Worm (Caenorhabditis elegans) whole organism, L4/young adult: ENCODE measurements around the gene psmd-9.
A peak's percentile ranks its signal among the peaks of the same experiment; 100 is the strongest.
"Not testable (repeated sequence)": the region's sequence is repeated elsewhere in the genome, so short reads cannot be mapped to it uniquely, and the experiment has no call there.

Experiments used
- W03F9.2 ChIP-seq: fragments of 150-350 bp; optimal IDR thresholded peaks from 2 replicates; lab custom pipeline; 2014; ENCODE audit warnings: missing biosample characterization, missing genetic modification characterization
- dao-5 ChIP-seq: sonication (generic microtip); optimal IDR thresholded peaks from 2 replicates; lab custom pipeline; 2016; ENCODE audit warnings: missing genotype, missing genetic modification characterization, moderate library complexity, missing compliant biosample characterization
- him-1 ChIP-seq: sonication (generic microtip); optimal IDR thresholded peaks from 2 replicates; lab custom pipeline; 2016; ENCODE audit warnings: missing genotype, missing genetic modification reagents, missing genetic modification characterization, missing compliant biosample characterization

psmd-9 gene

ce11 chrII:6887319-6888005, 14.4 kb upstream of the psmd-9 start, which contains the start of gene pmp-2:
pmp-2 (minus strand) TSS chrII:6887805.
- no peak for TF ChIP-seq W03F9.2 (tag; lab: Kevin White, UChicago)
- TF ChIP-seq him-1 (tag; lab: Kevin White, UChicago): no peak
- no peak for TF ChIP-seq dao-5

DNA sequence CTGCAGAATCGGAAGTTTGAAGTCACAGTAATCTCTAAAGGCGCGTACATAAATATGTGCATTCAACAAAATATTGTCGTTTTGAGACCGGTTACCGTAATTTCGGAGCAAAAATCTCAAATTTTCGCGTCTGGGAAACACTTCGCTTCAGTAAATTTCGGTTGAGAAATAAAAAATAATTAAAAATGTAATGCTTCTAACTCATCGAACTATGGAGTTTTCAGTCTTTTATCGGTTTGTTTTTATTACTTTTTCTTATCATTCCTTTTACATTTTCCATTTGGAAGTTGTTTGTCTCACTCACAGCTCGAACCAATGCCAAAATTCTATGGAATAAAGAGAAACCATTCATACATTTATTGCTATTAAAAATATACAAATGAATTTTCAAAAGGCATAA, 13.7 kb upstream of the psmd-9 start:
- TF ChIP-seq him-1 (tag; lab: Kevin White, UChicago) (peak; percentile 11), dao-5 (no peak), W03F9.2 (tag; lab: Kevin White, UChicago) (peak; percentile 37)

- TF ChIP-seq him-1 (tag; lab: Kevin White, UChicago) (no peak), W03F9.2 (tag; lab: Kevin White, UChicago) (no peak), dao-5 (no peak)
Observed at ce11 chrII:6888661-6889579, 13.0 kb upstream of the psmd-9 start.

DNA sequence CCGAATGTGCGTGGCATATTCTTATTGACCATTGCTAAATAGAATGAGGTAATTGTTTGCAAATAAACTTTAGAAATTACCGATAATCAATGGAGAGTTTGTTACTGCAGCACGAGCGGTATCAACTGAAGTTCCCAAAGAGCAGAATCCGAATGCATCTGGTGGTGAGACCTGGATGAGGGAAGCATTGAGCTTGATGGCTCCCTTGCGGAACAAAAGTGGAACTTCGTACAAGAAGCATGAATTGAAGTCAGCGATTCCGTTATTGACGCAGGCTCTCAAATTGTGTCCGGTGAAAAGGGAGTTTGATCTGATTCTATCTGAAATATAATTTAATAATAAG, 12.3 kb upstream of the psmd-9 start:
- TF ChIP-seq him-1 (tag; lab: Kevin White, UChicago) (no peak), dao-5 (no peak), W03F9.2 (tag; lab: Kevin White, UChicago) (no peak)

DNA sequence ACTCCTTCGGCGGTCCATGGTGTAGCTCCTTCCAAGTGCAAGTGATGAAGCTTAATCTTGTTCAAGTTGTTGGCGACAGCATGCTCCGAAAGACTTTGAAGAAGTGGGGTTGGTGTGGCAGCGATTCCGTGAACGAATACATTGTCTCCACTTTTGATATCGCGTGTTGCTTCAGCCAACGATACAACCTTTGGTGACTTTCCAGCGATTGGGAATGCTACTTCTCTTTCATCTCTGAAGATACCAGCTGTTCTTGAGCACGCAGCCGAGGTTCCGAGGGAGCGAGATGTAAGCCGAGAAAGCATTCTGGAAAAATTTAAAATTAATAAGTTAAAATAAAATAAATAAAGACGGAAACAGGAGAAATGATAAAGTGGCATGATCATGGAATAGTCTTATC, 11.8 kb upstream of the psmd-9 start, which contains the start of gene acer-1:
Gene acer-1, minus strand, starts transcription at position 306 of the 400 bp plus-strand sequence.
- TF ChIP-seq dao-5 (no peak), W03F9.2 (tag; lab: Kevin White, UChicago) (no peak), him-1 (tag; lab: Kevin White, UChicago) (no peak)

ce11 chrII:6891176-6891575, 10.7 kb upstream of the psmd-9 start:
- TF ChIP-seq W03F9.2 (tag; lab: Kevin White, UChicago) (no peak), him-1 (tag; lab: Kevin White, UChicago) (no peak), dao-5 (no peak)

DNA sequence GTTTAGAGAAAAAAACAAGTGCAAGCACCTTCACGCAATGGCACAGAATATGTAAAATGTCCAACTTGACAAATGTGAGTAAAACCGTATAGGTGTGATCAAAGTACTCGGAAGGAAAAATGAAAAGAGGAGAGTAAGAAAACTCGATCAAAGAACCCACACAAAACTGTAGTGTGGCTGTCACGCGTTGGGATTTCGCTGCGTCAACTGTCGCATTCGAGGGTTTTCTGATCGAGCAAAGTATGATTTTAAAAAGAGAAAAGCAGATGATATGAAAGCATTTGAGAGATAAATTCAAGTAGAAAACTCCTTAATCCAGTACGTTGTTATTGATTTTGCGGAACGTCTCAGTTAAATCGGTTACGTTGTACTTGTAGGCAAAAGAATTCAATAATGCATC, 10.1 kb upstream of the psmd-9 start:
- no peak for TF ChIP-seq him-1 (tag; lab: Kevin White, UChicago)
- TF ChIP-seq dao-5: no peak
- TF ChIP-seq W03F9.2 (tag; lab: Kevin White, UChicago): no peak

DNA sequence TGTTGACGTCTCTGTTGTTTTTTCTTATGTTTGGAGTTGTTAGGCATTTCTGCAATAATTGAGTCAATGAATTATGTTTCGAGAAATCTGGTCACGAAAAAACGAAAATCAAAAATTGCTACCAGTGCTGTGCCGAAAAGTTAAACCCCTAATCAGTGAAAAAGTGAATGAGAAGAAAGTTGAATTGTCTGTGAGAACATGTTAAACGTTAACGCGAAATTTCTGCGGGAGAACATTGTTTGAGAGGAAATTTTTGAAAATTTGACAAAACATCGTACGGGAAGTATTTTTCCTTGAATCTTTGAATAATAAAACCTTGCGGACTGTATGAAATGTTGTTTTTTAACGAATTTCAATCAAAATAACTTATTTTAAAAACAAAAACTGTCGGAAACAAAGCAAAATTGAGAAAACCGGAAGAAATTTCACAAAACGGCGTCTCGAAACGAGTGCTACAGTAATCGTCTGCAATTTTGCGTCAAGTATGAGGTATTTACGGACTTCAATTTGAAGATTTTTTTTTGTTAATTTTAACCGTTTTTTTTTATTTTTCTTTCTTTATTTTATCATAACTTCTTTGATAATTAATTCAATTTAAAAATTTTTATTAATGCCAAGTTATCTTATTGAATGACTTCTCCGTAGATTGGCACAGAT, 8.2 kb upstream of the psmd-9 start, which contains the start of gene adal-1:
Gene adal-1, minus strand, starts transcription at position 51 of the 657 bp plus-strand sequence.
- TF ChIP-seq dao-5 (no peak), W03F9.2 (tag; lab: Kevin White, UChicago) (no peak), him-1 (tag; lab: Kevin White, UChicago) (no peak)

DNA sequence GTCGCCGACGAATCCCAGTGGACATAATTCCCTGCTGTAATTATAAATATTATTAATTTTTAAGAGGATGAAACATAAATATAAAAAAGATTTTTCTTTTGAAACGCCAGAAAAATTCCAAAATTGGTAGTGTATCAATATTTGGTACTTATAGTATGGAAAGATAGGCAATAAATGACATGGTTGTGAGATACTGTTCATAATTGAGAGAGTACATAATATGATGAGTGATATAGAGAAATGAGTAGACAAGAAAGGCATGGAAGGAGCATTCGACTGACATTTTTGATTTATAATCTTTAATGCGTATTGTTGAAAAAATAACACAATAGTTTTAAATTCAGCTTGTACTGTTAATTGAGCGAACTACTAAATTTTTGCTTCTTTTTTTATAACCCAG, 4.4 kb upstream of the psmd-9 start, which contains the start of gene C44B7.11:
Gene C44B7.11, minus strand, starts transcription at position 34 of the 400 bp plus-strand sequence.
- TF ChIP-seq W03F9.2 (tag; lab: Kevin White, UChicago) (no peak), him-1 (tag; lab: Kevin White, UChicago) (no peak), dao-5 (no peak)

ce11 chrII:6898017-6898779, 3.7 kb upstream of the psmd-9 start, which contains the start of gene hrpl-1:
hrpl-1 (plus strand) TSS chrII:6898729.
- TF ChIP-seq him-1 (tag; lab: Kevin White, UChicago): no peak
- no peak for TF ChIP-seq W03F9.2 (tag; lab: Kevin White, UChicago)

ce11 chrII:6900708-6901107, 1.2 kb upstream of the psmd-9 start:
- TF ChIP-seq him-1 (tag; lab: Kevin White, UChicago) (no peak), dao-5 (no peak)

DNA sequence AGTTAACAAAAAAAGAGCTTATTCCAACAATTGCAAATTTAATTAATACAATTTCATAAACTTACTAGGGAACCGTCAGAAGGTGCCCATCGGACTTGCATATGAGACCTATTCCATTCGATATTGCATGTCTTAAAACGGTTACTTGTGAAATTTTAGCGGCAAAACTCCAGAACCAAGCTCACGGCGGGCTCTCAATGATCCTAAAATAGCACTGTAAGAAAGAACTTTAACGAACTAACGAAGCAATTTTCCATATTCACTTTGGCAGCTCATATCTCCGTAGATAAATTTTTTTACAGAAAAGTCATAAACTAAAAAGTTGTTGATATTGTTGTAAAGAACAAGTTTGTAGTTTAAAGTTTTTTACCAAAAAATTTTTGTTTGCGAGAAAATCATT, 5.8 kb downstream of the psmd-9 start, which contains the start of gene B0252.3:
Gene B0252.3, minus strand, starts transcription at position 101 of the 400 bp plus-strand sequence.
- not testable (repeated sequence) for TF ChIP-seq him-1 (tag; lab: Kevin White, UChicago); dao-5; W03F9.2 (tag; lab: Kevin White, UChicago)

- no peak for TF ChIP-seq him-1 (tag; lab: Kevin White, UChicago)
- no peak for TF ChIP-seq W03F9.2 (tag; lab: Kevin White, UChicago)
- TF ChIP-seq dao-5: no peak
Observed at ce11 chrII:6908689-6909088, 6.8 kb downstream of the psmd-9 start.
